Worm (Caenorhabditis elegans) whole organism, L2 larva: ENCODE results near the gene isp-1.

Experiments
- ama-1 ChIP-seq: fragments of 150-350 bp; optimal IDR thresholded peaks from 2 replicates; lab custom pipeline; 2018; ENCODE audit warnings: inconsistent platforms
- fos-1 ChIP-seq: fragments of 150-350 bp; optimal IDR thresholded peaks from 2 replicates; lab custom pipeline; 2014; ENCODE audit warnings: missing biosample characterization, missing genetic modification characterization
- lin-39 ChIP-seq: fragments of 150-350 bp; optimal IDR thresholded peaks from 2 replicates; lab custom pipeline; 2014; ENCODE audit warnings: missing biosample characterization, missing genetic modification reagents, missing genetic modification characterization
- mab-5 ChIP-seq: fragments of 150-350 bp; optimal IDR thresholded peaks from 2 replicates; lab custom pipeline; 2014; ENCODE audit warnings: missing biosample characterization, missing genetic modification characterization
- mdl-1 ChIP-seq, 2 experiments: fragments of 150-350 bp in 1 of 2; sonication (generic microtip) in 1 of 2; optimal IDR thresholded peaks; 2 replicates each; lab custom pipeline; 2017; ENCODE audit warnings: missing biosample characterization in 2 of 2, missing genetic modification characterization in 2 of 2
- nhr-10 ChIP-seq: sonication (generic microtip); optimal IDR thresholded peaks from 2 replicates; lab custom pipeline; 2017; ENCODE audit warnings: missing biosample characterization, missing genetic modification characterization
- nhr-11 ChIP-seq: fragments of 150-350 bp; optimal IDR thresholded peaks from 2 replicates; lab custom pipeline; 2014; ENCODE audit warnings: missing biosample characterization, missing genetic modification characterization
- nhr-23 ChIP-seq: fragments of 150-350 bp; optimal IDR thresholded peaks from 2 replicates; lab custom pipeline; 2014; ENCODE audit warnings: missing biosample characterization, missing genetic modification reagents, missing genetic modification characterization
- nhr-6 ChIP-seq: fragments of 150-350 bp; optimal IDR thresholded peaks from 2 replicates; lab custom pipeline; 2014; ENCODE audit warnings: missing biosample characterization, missing genetic modification characterization
- nhr-77 ChIP-seq: fragments of 150-350 bp; optimal IDR thresholded peaks from 2 replicates; lab custom pipeline; 2014; ENCODE audit warnings: missing biosample characterization, missing genetic modification characterization
- sem-4 ChIP-seq: fragments of 150-350 bp; optimal IDR thresholded peaks from 2 replicates; lab custom pipeline; 2014; ENCODE audit warnings: missing biosample characterization, missing genetic modification reagents, missing genetic modification characterization
- snpc-4 ChIP-seq: fragments of 150-350 bp; optimal IDR thresholded peaks from 2 replicates; lab custom pipeline; 2014; ENCODE audit warnings: missing biosample characterization, missing genetic modification characterization
- unc-62 ChIP-seq: fragments of 150-350 bp; optimal IDR thresholded peaks from 2 replicates; lab custom pipeline; 2014; ENCODE audit warnings: missing biosample characterization, missing genetic modification reagents, missing genetic modification characterization
- ztf-11 ChIP-seq: sonication (generic microtip); optimal IDR thresholded peaks from 2 replicates; lab custom pipeline; 2017; ENCODE audit warnings: missing biosample characterization, missing genetic modification characterization

DNA sequence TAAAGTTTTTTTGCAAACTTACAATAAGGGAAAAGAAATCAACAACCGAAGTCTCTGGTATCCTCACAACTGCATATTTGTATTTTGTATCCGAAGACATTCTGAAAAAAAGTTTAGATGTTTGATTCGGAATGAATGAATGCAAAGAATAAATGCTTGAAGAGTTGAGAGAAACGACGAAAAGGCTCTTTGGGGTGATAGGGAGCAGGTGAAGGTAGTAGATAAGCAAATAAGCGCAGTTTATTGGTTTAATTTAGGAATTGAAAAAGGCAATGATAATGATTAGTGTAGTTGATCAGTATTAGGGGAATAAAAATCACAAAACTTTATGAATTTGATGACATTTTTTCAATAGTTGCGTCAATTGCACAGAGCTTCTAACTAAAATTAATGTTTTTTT, 49.3 kb downstream of the isp-1 start, which contains the start of gene nsy-7:
- TF ChIP-seq nhr-6 (tag; lab: Kevin White, UChicago) = no peak
- TF ChIP-seq mab-5 (tag; lab: Kevin White, UChicago) = no peak
- TF ChIP-seq ztf-11 (tag; lab: Kevin White, UChicago) = no peak
- TF ChIP-seq snpc-4 = no peak
- TF ChIP-seq ama-1 (lab: Kevin White, UChicago) = no peak
- TF ChIP-seq sem-4 (tag; lab: Kevin White, UChicago) = no peak
- no peak for TF ChIP-seq unc-62 (GFP tag; lab: Kevin White, UChicago)
- TF ChIP-seq nhr-23 (tag; lab: Kevin White, UChicago) = no peak
- no peak for TF ChIP-seq lin-39 (tag; lab: Kevin White, UChicago)
- TF ChIP-seq mdl-1 (tag; optimal IDR thresholded peaks at IDR 0.05; lab: Kevin White, UChicago) = no peak
- peak; percentile 0 for TF ChIP-seq fos-1 (tag; lab: Kevin White, UChicago)
- no peak for TF ChIP-seq nhr-10 (tag; lab: Kevin White, UChicago)
- no peak for TF ChIP-seq nhr-77 (tag; lab: Kevin White, UChicago)
- TF ChIP-seq nhr-11 = no peak
